Worm (Caenorhabditis elegans) whole organism, midembryonic: ENCODE data around the gene ZK1248.11.
"Not testable (repeated sequence)": the region's sequence is repeated elsewhere in the genome, so short reads cannot be mapped to it uniquely, and the experiment has no call there.

Experiments
- T22C8.4 ChIP-seq: fragments of 200-800 bp; sonication (Bioruptor generic); IDR thresholded peaks from 2 replicates; pipeline ENCODE4 v1.3.6; 2022; ENCODE audit warnings: missing genetic modification characterization, missing compliant biosample characterization
- flt-1 ChIP-seq: fragments of 200-800 bp; sonication (Bioruptor generic); IDR thresholded peaks from 2 replicates; pipeline ENCODE4 v1.3.6; 2022; ENCODE audit warnings: missing genetic modification characterization, missing compliant biosample characterization
- klf-2 ChIP-seq: fragments of 200-800 bp; sonication (Bioruptor generic); conservative IDR thresholded peaks from 2 replicates; pipeline ENCODE4 v1.3.6; 2022; ENCODE audit warnings: missing genetic modification reagents, missing genetic modification characterization, missing compliant biosample characterization
- med-1 ChIP-seq: sonication (generic microtip); optimal IDR thresholded peaks from 2 replicates; lab custom pipeline; 2017; ENCODE audit warnings: missing genetic modification characterization, mild to moderate bottlenecking, missing compliant biosample characterization, antibody characterized with exemption, missing genetic modification reagents; ENCODE audit not compliant: insufficient read depth
- ref-1 ChIP-seq: fragments of 200-800 bp; sonication (Bioruptor generic); conservative IDR thresholded peaks from 2 replicates; pipeline ENCODE4 v1.3.6; 2022; ENCODE audit warnings: missing genetic modification reagents, missing genetic modification characterization, missing compliant biosample characterization
- tab-1 ChIP-seq: fragments of 200-800 bp; sonication (Bioruptor generic); IDR thresholded peaks from 2 replicates; pipeline ENCODE4 v1.3.6; 2022; ENCODE audit warnings: missing genetic modification characterization, missing compliant biosample characterization
- ztf-23 ChIP-seq: fragments of 200-800 bp; sonication (Bioruptor generic); IDR thresholded peaks from 2 replicates; pipeline ENCODE4 v1.3.6; 2022; ENCODE audit warnings: missing genetic modification reagents, missing genetic modification characterization, missing compliant biosample characterization
- ztf-29 ChIP-seq: fragments of 200-800 bp; sonication (Bioruptor generic); IDR thresholded peaks from 2 replicates; pipeline ENCODE4 v1.3.6; 2022; ENCODE audit warnings: missing genetic modification reagents, missing genetic modification characterization, missing compliant biosample characterization

DNA sequence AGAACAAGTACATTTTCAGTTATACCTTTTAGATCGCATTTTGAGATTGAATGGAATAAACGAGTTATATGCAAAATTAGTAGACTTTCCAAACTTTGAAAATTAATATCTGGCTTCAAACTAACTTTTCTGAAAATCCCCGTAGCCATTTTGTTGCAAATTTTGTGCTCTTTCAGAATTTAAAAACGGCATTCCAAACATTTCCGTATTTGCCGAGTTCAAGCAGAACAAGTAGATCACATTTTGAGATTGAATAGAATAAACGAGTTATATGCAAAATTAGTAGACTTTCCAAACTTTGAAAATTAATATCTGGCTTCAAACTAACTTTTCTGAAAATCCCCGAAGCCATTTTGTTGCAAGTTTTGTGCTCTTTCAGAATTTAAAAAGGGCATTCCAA lies 48.1 kb upstream of the ZK1248.11 start, which contains the start of gene F55C12.2:
- TF ChIP-seq tab-1 (GFP tag; lab: Robert Waterston, UW); ztf-23 (GFP tag; lab: Robert Waterston, UW); med-1 (GFP tag; lab: Kevin White, UChicago); klf-2; flt-1 (GFP tag; lab: Robert Waterston, UW); ref-1 (GFP tag; lab: Robert Waterston, UW); ztf-29 (GFP tag; lab: Robert Waterston, UW); T22C8.4 (GFP tag; lab: Robert Waterston, UW): not testable (repeated sequence)
